Worm (Caenorhabditis elegans) whole organism, midembryonic: ENCODE measurements around the gene W03D2.9.

Experiments used
- T22C8.4 ChIP-seq: fragments of 200-800 bp; sonication (Bioruptor generic); IDR thresholded peaks from 2 replicates; pipeline ENCODE4 v1.3.6; 2022; ENCODE audit warnings: missing genetic modification characterization, missing compliant biosample characterization
- cog-1 ChIP-seq: sonication (generic microtip); optimal IDR thresholded peaks from 2 replicates; lab custom pipeline; 2016; ENCODE audit warnings: missing genetic modification characterization, missing compliant biosample characterization
- flt-1 ChIP-seq: fragments of 200-800 bp; sonication (Bioruptor generic); IDR thresholded peaks from 2 replicates; pipeline ENCODE4 v1.3.6; 2022; ENCODE audit warnings: missing genetic modification characterization, missing compliant biosample characterization
- tab-1 ChIP-seq: fragments of 200-800 bp; sonication (Bioruptor generic); IDR thresholded peaks from 2 replicates; pipeline ENCODE4 v1.3.6; 2022; ENCODE audit warnings: missing genetic modification characterization, missing compliant biosample characterization
- ztf-23 ChIP-seq: fragments of 200-800 bp; sonication (Bioruptor generic); IDR thresholded peaks from 2 replicates; pipeline ENCODE4 v1.3.6; 2022; ENCODE audit warnings: missing genetic modification reagents, missing genetic modification characterization, missing compliant biosample characterization

ce11 chrIV:4047628-4048027, 26.9 kb downstream of the W03D2.9 start:
- no peak for TF ChIP-seq cog-1 (tag; lab: Kevin White, UChicago)
- TF ChIP-seq T22C8.4 (GFP tag; lab: Robert Waterston, UW), result no peak
- TF ChIP-seq tab-1 (GFP tag; lab: Robert Waterston, UW), result no peak
- TF ChIP-seq flt-1 (GFP tag; lab: Robert Waterston, UW), result no peak
- no peak for TF ChIP-seq ztf-23 (GFP tag; lab: Robert Waterston, UW)
